Fruit fly (Drosophila melanogaster): ENCODE results near the gene CG6276.
A peak's percentile ranks its signal among the peaks of the same experiment; 100 is the strongest.

CG6276 gene

DNA sequence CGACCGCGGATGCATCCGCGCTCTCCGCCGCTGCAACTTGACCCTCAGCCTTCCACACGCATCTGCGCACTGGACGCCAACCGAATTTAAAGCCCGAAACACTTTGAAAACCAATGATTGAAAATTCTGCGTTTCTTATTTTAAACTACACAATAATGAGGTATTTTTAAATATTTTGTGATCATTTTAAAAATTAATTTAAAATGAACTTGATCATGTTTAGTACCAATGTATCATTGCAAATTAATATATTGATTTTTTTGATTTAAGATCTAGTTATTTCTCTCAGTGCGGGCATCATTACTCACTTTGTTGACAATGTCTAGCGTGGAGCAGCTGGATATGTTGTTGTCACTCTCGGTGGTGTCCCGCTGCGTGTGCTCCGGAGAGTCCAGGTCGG lies 47.0 kb upstream of the CG6276 start (continued):
- peak; percentile 59 for TF ChIP-seq tgo (GFP tag; IDR thresholded peaks at IDR 0.05)
- TF ChIP-seq Atf6 (GFP tag; IDR thresholded peaks at IDR 0.05): 0 out of 2 replicates have a peak, but pooled peaks have one; percentile 10
- no peak for TF ChIP-seq fd102C (GFP tag; optimal IDR thresholded peaks at IDR 0.05)
- peak; percentile 41; the same call in 1 of the 2 replicates for TF ChIP-seq ranshi (GFP tag; IDR thresholded peaks at IDR 0.05)
- peak; percentile 41; the same call in 1 of the 2 replicates for TF ChIP-seq Xrp1 (GFP tag; IDR thresholded peaks at IDR 0.05)
- TF ChIP-seq CG17328 (GFP tag; IDR thresholded peaks at IDR 0.05): peak; percentile 59
- no peak for TF ChIP-seq Dfd (GFP tag; optimal IDR thresholded peaks at IDR 0.05)
- peak; percentile 9 for TF ChIP-seq CG8924 (tag; optimal IDR thresholded peaks at IDR 0.05)
- TF ChIP-seq Ets65A (GFP tag): peak; percentile 68
- no peak for TF ChIP-seq jing (GFP tag; optimal IDR thresholded peaks at IDR 0.05)
- TF ChIP-seq TFAM (GFP tag; optimal IDR thresholded peaks at IDR 0.05): no peak
- TF ChIP-seq ssp (GFP tag; IDR thresholded peaks at IDR 0.05): 0 out of 2 replicates have a peak, but pooled peaks have one; percentile 27
- peak; percentile 63 for TF ChIP-seq CG30403 (GFP tag; optimal IDR thresholded peaks at IDR 0.05)
- TF ChIP-seq ttk (GFP tag; IDR thresholded peaks at IDR 0.05): peak; percentile 18; the same call in 1 of the 2 replicates
- no peak for TF ChIP-seq tap (tag; optimal IDR thresholded peaks at IDR 0.05)
- TF ChIP-seq esg (GFP tag; conservative IDR thresholded peaks at IDR 0.05): peak; percentile 45; the same call in 1 of the 2 replicates
- TF ChIP-seq lmd (GFP tag; IDR thresholded peaks at IDR 0.05): peak; percentile 48
- TF ChIP-seq fd96Cb (tag; optimal IDR thresholded peaks at IDR 0.05): peak; percentile 29
- TF ChIP-seq sens (GFP tag): peak; percentile 75
- TF ChIP-seq CG11695 (GFP tag; IDR thresholded peaks at IDR 0.05): peak; percentile 61; the same call in 2 of the 3 replicates
- no peak for TF ChIP-seq CG33213 (GFP tag; optimal IDR thresholded peaks at IDR 0.05)
- TF ChIP-seq YL-1 (GFP tag; optimal IDR thresholded peaks at IDR 0.05): no peak
- no peak for TF ChIP-seq CG4282 (GFP tag; optimal IDR thresholded peaks at IDR 0.05)
- TF ChIP-seq knrl (GFP tag; IDR thresholded peaks at IDR 0.05; ENCODE audit: partially characterized antibody): no peak
- no peak for TF ChIP-seq D19B (GFP tag; optimal IDR thresholded peaks at IDR 0.05)
- peak; percentile 77 for TF ChIP-seq vvl (GFP tag; IDR thresholded peaks at IDR 0.05)
- TF ChIP-seq CG10267 (tag; optimal IDR thresholded peaks at IDR 0.05): no peak
- peak; percentile 40 for TF ChIP-seq CG17829 (tag; optimal IDR thresholded peaks at IDR 0.05)
- peak; percentile 83 for TF ChIP-seq ewg (GFP tag; optimal IDR thresholded peaks at IDR 0.05)
- no peak for TF ChIP-seq maf-S (GFP tag; optimal IDR thresholded peaks at IDR 0.05)
- no peak for TF ChIP-seq CG7271 (tag; optimal IDR thresholded peaks at IDR 0.05)
- TF ChIP-seq Adf1 (GFP tag; IDR thresholded peaks at IDR 0.05): 0 out of 2 replicates have a peak, but pooled peaks have one; percentile 11
- peak; percentile 13 for TF ChIP-seq Meics (GFP tag; optimal IDR thresholded peaks at IDR 0.05)
- TF ChIP-seq hkb (optimal IDR thresholded peaks at IDR 0.05): no peak
- peak; percentile 63 for TF ChIP-seq hkb (GFP tag; IDR thresholded peaks at IDR 0.05)
- peak; percentile 4 for TF ChIP-seq CG18476 (GFP tag; optimal IDR thresholded peaks at IDR 0.05)
- peak; percentile 37; the same call in 1 of the 2 replicates for TF ChIP-seq CG32532 (GFP tag; IDR thresholded peaks at IDR 0.05)
- TF ChIP-seq tin (GFP tag; optimal IDR thresholded peaks at IDR 0.05): no peak
- peak; percentile 45 for TF ChIP-seq CG17359 (tag; optimal IDR thresholded peaks at IDR 0.05)
- TF ChIP-seq Opbp (GFP tag; IDR thresholded peaks at IDR 0.05; ENCODE audit: partially characterized antibody): no peak
- TF ChIP-seq CG6765 (GFP tag; optimal IDR thresholded peaks at IDR 0.05): peak; percentile 8
- TF ChIP-seq Abd-B (GFP tag; optimal IDR thresholded peaks at IDR 0.05): no peak
- TF ChIP-seq so (GFP tag; IDR thresholded peaks at IDR 0.05): 0 out of 3 replicates have a peak, but pooled peaks have one; percentile 51
- peak; percentile 74 for TF ChIP-seq row (GFP tag; IDR thresholded peaks at IDR 0.05)
- TF ChIP-seq grau (tag; optimal IDR thresholded peaks at IDR 0.05): peak; percentile 51
- TF ChIP-seq CG14014 (GFP tag; IDR thresholded peaks at IDR 0.05): peak; percentile 49; the same call in 1 of the 2 replicates
- no peak for TF ChIP-seq CG3838 (GFP tag; optimal IDR thresholded peaks at IDR 0.05)
- TF ChIP-seq CG10321 (GFP tag; IDR thresholded peaks at IDR 0.05): 0 out of 2 replicates have a peak, but pooled peaks have one; percentile 8
- peak; percentile 66 for TF ChIP-seq slbo (GFP tag; IDR thresholded peaks at IDR 0.05)
- peak; percentile 37 for TF ChIP-seq CG10209 (GFP tag; optimal IDR thresholded peaks at IDR 0.05)
- TF ChIP-seq Aef1 (GFP tag; IDR thresholded peaks at IDR 0.05): no peak
- peak; percentile 32 for TF ChIP-seq phol (tag; optimal IDR thresholded peaks at IDR 0.05)

Measured in whole organism, embryonic.